Worm (Caenorhabditis elegans) whole organism, young adult: ENCODE measurements around the gene zip-6.

Source experiments
- F10E7.11 ChIP-seq: sonication (generic microtip); optimal IDR thresholded peaks from 2 replicates; lab custom pipeline; 2017; ENCODE audit warnings: mild to moderate bottlenecking, missing genetic modification characterization, moderate library complexity, missing compliant biosample characterization
- Y53G8AR.9 ChIP-seq: fragments of 200-800 bp; sonication (Bioruptor generic); conservative IDR thresholded peaks from 2 replicates; pipeline ENCODE4 v1.3.6; 2022; ENCODE audit warnings: missing genetic modification reagents, missing genetic modification characterization, missing compliant biosample characterization
- attf-6 ChIP-seq: fragments of 200-800 bp; sonication (Bioruptor generic); IDR thresholded peaks from 2 replicates; pipeline ENCODE4 v1.3.6; 2022; ENCODE audit warnings: missing genetic modification reagents, missing genetic modification characterization, missing compliant biosample characterization
- snpc-4 ChIP-seq, 5 experiments: fragments of 150-350 bp in 1 of 5; sonication (generic microtip) in 4 of 5; optimal IDR thresholded peaks; 2 replicates each; lab custom pipeline; 2014 to 2018; ENCODE audit warnings: missing genetic modification characterization in 5 of 5, missing biosample characterization in 3 of 5, antibody characterized with exemption in 2 of 5, mild to moderate bottlenecking in 2 of 5, missing compliant biosample characterization in 2 of 5, missing genotype in 2 of 5, moderate library complexity in 2 of 5, missing genetic modification reagents in 1 of 5

DNA sequence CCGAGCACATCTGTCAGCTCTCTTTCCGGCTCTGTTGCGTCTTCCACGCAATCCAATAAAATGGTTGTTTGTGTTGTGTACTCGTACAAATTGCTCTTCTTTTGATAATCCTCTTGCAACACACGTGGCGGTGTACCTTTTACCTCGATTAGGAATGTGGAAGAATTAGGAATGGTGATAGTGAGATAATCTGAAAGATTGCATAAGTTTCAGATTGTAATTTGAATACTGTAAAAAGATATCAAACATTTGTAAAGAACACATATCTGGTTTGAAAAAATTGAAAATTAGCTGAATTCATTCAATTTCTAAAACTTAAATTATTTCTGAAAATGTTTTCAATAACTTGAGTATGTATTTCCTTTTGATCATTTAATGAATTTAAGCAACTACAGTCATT is 53.1 kb downstream of the zip-6 start, which contains the start of gene C08F8.6:
- TF ChIP-seq snpc-4 (GFP tag; optimal IDR thresholded peaks at IDR 0.05; lab: Kevin White, UChicago) (no peak), snpc-4 (tag; optimal IDR thresholded peaks at IDR 0.05; lab: Kevin White, UChicago) (no peak), attf-6 (GFP tag; lab: Robert Waterston, UW) (no peak), Y53G8AR.9 (no peak), F10E7.11 (tag; lab: Kevin White, UChicago) (no peak)
